Worm (Caenorhabditis elegans) whole organism, L1 larva: ENCODE measurements around the gene F29G9.1.

ENCODE experiments used
- C04F5.9 ChIP-seq: sonication (generic microtip); optimal IDR thresholded peaks from 2 replicates; lab custom pipeline; 2016; ENCODE audit warnings: missing genetic modification characterization, missing compliant biosample characterization
- C16A3.4 ChIP-seq: fragments of 150-350 bp; optimal IDR thresholded peaks from 2 replicates; lab custom pipeline; 2014; ENCODE audit warnings: missing biosample characterization, missing genetic modification characterization
- C34B4.2 ChIP-seq: sonication (generic microtip); optimal IDR thresholded peaks from 2 replicates; lab custom pipeline; 2017; ENCODE audit warnings: mild to moderate bottlenecking, missing genetic modification characterization, missing compliant biosample characterization
- Y116A8C.19 ChIP-seq: sonication (generic microtip); optimal IDR thresholded peaks from 2 replicates; lab custom pipeline; 2016; ENCODE audit warnings: missing compliant biosample characterization, missing genetic modification characterization, borderline replicate concordance
- ama-1 ChIP-seq: fragments of 150-350 bp; optimal IDR thresholded peaks from 2 replicates; lab custom pipeline; 2014
- blmp-1 ChIP-seq: fragments of 150-350 bp; optimal IDR thresholded peaks from 2 replicates; lab custom pipeline; 2014; ENCODE audit warnings: missing biosample characterization, missing genetic modification characterization
- ceh-63 ChIP-seq: fragments of 200-800 bp; sonication (Bioruptor generic); optimal IDR thresholded peaks from 2 replicates; lab custom pipeline; 2018; ENCODE audit warnings: mild to moderate bottlenecking, missing genetic modification characterization, missing compliant biosample characterization
- ceh-82 ChIP-seq, 3 experiments: fragments of 150-350 bp in 1 of 3; sonication (generic microtip) in 2 of 3; optimal IDR thresholded peaks; 2 replicates each; lab custom pipeline; 2014 to 2017; ENCODE audit warnings: missing biosample characterization in 3 of 3, missing genetic modification characterization in 3 of 3
- ceh-88 ChIP-seq: fragments of 200-800 bp; sonication (Bioruptor generic); IDR thresholded peaks from 2 replicates; pipeline ENCODE4 v1.3.6; 2022; ENCODE audit warnings: missing genetic modification characterization, missing compliant biosample characterization
- ces-1 ChIP-seq: fragments of 150-350 bp; optimal IDR thresholded peaks from 2 replicates; lab custom pipeline; 2014; ENCODE audit warnings: missing biosample characterization, missing genetic modification reagents, missing genetic modification characterization
- dpl-1 ChIP-seq, 3 experiments: fragments of 150-350 bp in 2 of 3; sonication (generic microtip) in 1 of 3; optimal IDR thresholded peaks; 2 replicates each; lab custom pipeline; 2014 to 2017; ENCODE audit warnings: missing biosample characterization in 3 of 3, missing genetic modification characterization in 3 of 3, missing genetic modification reagents in 3 of 3
- egl-13 ChIP-seq: sonication (generic microtip); optimal IDR thresholded peaks from 2 replicates; lab custom pipeline; 2016; ENCODE audit warnings: missing genotype, missing genetic modification reagents, missing genetic modification characterization, missing compliant biosample characterization
- egl-27 ChIP-seq, 2 experiments: fragments of 150-350 bp in 1 of 2; sonication (generic microtip); optimal IDR thresholded peaks; 3 replicates each; lab custom pipeline; 2017 to 2018; ENCODE audit warnings: missing biosample characterization in 2 of 2, missing genetic modification characterization in 2 of 2, missing genetic modification reagents in 2 of 2
- ets-5 ChIP-seq: fragments of 200-800 bp; sonication (Bioruptor generic); IDR thresholded peaks from 2 replicates; pipeline ENCODE4 v1.3.6; 2022; ENCODE audit warnings: missing genetic modification characterization, missing compliant biosample characterization
- fkh-4 ChIP-seq: sonication (generic microtip); optimal IDR thresholded peaks from 2 replicates; lab custom pipeline; 2016; ENCODE audit warnings: missing compliant biosample characterization, missing genetic modification characterization, borderline replicate concordance
- fkh-8 ChIP-seq: sonication (generic microtip); optimal IDR thresholded peaks from 2 replicates; lab custom pipeline; 2016; ENCODE audit warnings: mild to moderate bottlenecking, missing genetic modification characterization, missing compliant biosample characterization
- hlh-17 ChIP-seq: fragments of 200-800 bp; sonication (Bioruptor generic); optimal IDR thresholded peaks from 2 replicates; lab custom pipeline; 2018; ENCODE audit warnings: missing genetic modification characterization, mild to moderate bottlenecking, missing compliant biosample characterization, moderate library complexity, borderline replicate concordance
- hlh-4 ChIP-seq: sonication (generic microtip); optimal IDR thresholded peaks from 2 replicates; lab custom pipeline; 2016; ENCODE audit warnings: mild to moderate bottlenecking, missing genetic modification characterization, missing compliant biosample characterization
- hpl-2 ChIP-seq: fragments of 150-350 bp; optimal IDR thresholded peaks from 2 replicates; lab custom pipeline; 2014; ENCODE audit warnings: missing biosample characterization, missing genetic modification reagents, missing genetic modification characterization
- irx-1 ChIP-seq: sonication (generic microtip); optimal IDR thresholded peaks from 2 replicates; lab custom pipeline; 2016; ENCODE audit warnings: missing genetic modification characterization, missing compliant biosample characterization
- isw-1 ChIP-seq: fragments of 200-800 bp; sonication (Bioruptor generic); IDR thresholded peaks from 2 replicates; pipeline ENCODE4 v1.3.6; 2022; ENCODE audit warnings: missing genetic modification characterization, missing compliant biosample characterization
- jun-1 ChIP-seq: fragments of 150-350 bp; optimal IDR thresholded peaks from 2 replicates; lab custom pipeline; 2014; ENCODE audit warnings: missing biosample characterization, missing genetic modification reagents, missing genetic modification characterization
- lin-13 ChIP-seq: fragments of 150-350 bp; optimal IDR thresholded peaks from 2 replicates; lab custom pipeline; 2014; ENCODE audit warnings: missing biosample characterization, missing genetic modification reagents, missing genetic modification characterization
- lin-35 ChIP-seq, 2 experiments: fragments of 150-350 bp; optimal IDR thresholded peaks; 2 replicates each; lab custom pipeline; 2014; ENCODE audit warnings: missing biosample characterization in 2 of 2, missing genetic modification characterization in 2 of 2, missing genetic modification reagents in 2 of 2
- lsy-2 ChIP-seq, 2 experiments: fragments of 150-350 bp; optimal IDR thresholded peaks; 2 replicates each; lab custom pipeline; 2014; ENCODE audit warnings: missing biosample characterization in 2 of 2, missing genetic modification characterization in 2 of 2
- mab-9 ChIP-seq: fragments of 200-800 bp; sonication (Bioruptor generic); IDR thresholded peaks from 2 replicates; pipeline ENCODE4 v1.3.6; 2022; ENCODE audit warnings: missing genetic modification reagents, missing genetic modification characterization, missing compliant biosample characterization
- mdl-1 ChIP-seq, 2 experiments: fragments of 150-350 bp; optimal IDR thresholded peaks; 2 replicates each; lab custom pipeline; 2014 to 2017; ENCODE audit warnings: missing biosample characterization in 2 of 2, missing genetic modification characterization in 2 of 2, inconsistent platforms in 1 of 2
- mep-1 ChIP-seq: fragments of 150-350 bp; optimal IDR thresholded peaks from 2 replicates; lab custom pipeline; 2014; ENCODE audit warnings: missing biosample characterization, missing genetic modification characterization
- nhr-12 ChIP-seq: sonication (generic microtip); optimal IDR thresholded peaks from 2 replicates; lab custom pipeline; 2017; ENCODE audit warnings: missing biosample characterization, missing genetic modification characterization
- nhr-77 ChIP-seq: fragments of 150-350 bp; optimal IDR thresholded peaks from 2 replicates; lab custom pipeline; 2014; ENCODE audit warnings: missing biosample characterization, missing genetic modification characterization
- nhr-85 ChIP-seq: sonication (generic microtip); peaks from one replicate; lab custom pipeline; 2016; ENCODE audit warnings: missing genetic modification characterization, inconsistent platforms, missing compliant biosample characterization
- nhr-90 ChIP-seq: sonication (generic microtip); optimal IDR thresholded peaks from 2 replicates; lab custom pipeline; 2016; ENCODE audit warnings: mild to moderate bottlenecking, missing genetic modification characterization, missing compliant biosample characterization; ENCODE audit not compliant: poor library complexity
- pag-3 ChIP-seq: sonication (generic microtip); optimal IDR thresholded peaks from 2 replicates; lab custom pipeline; 2017; ENCODE audit warnings: missing genetic modification characterization, mild to moderate bottlenecking, missing compliant biosample characterization, antibody characterized with exemption, borderline replicate concordance; ENCODE audit not compliant: insufficient read depth
- pqm-1 ChIP-seq: sonication (generic microtip); optimal IDR thresholded peaks from 3 replicates; lab custom pipeline; 2017; ENCODE audit warnings: missing biosample characterization, missing genetic modification characterization
- rnt-1 ChIP-seq: sonication (generic microtip); optimal IDR thresholded peaks from 2 replicates; lab custom pipeline; 2016; ENCODE audit warnings: mild to moderate bottlenecking, missing genetic modification characterization, moderate library complexity, missing compliant biosample characterization
- snpc-4 ChIP-seq: fragments of 150-350 bp; optimal IDR thresholded peaks from 2 replicates; lab custom pipeline; 2014; ENCODE audit warnings: missing biosample characterization, missing genetic modification characterization
- snu-23 ChIP-seq: sonication (generic microtip); optimal IDR thresholded peaks from 2 replicates; lab custom pipeline; 2016; ENCODE audit warnings: missing genetic modification characterization, missing compliant biosample characterization
- sox-4 ChIP-seq: sonication (generic microtip); optimal IDR thresholded peaks from 2 replicates; lab custom pipeline; 2016; ENCODE audit warnings: missing genetic modification characterization, missing compliant biosample characterization
- sptf-1 ChIP-seq: fragments of 150-350 bp; optimal IDR thresholded peaks from 2 replicates; lab custom pipeline; 2014; ENCODE audit warnings: missing biosample characterization, missing genetic modification characterization
- sup-37 ChIP-seq: fragments of 200-800 bp; sonication (Bioruptor generic); optimal IDR thresholded peaks from 2 replicates; lab custom pipeline; 2018; ENCODE audit warnings: mild to moderate bottlenecking, missing genetic modification characterization, missing compliant biosample characterization
- swsn-7 ChIP-seq: sonication (generic microtip); optimal IDR thresholded peaks from 2 replicates; lab custom pipeline; 2016; ENCODE audit warnings: missing genetic modification characterization, missing compliant biosample characterization
- unc-130 ChIP-seq: fragments of 150-350 bp; optimal IDR thresholded peaks from 2 replicates; lab custom pipeline; 2017; ENCODE audit warnings: missing biosample characterization, missing genetic modification characterization, inconsistent platforms
- vab-15 ChIP-seq: sonication (generic microtip); optimal IDR thresholded peaks from 2 replicates; lab custom pipeline; 2017; ENCODE audit warnings: missing genotype, mild to moderate bottlenecking, missing genetic modification characterization, missing compliant biosample characterization
- xbp-1 ChIP-seq: sonication (generic microtip); optimal IDR thresholded peaks from 2 replicates; lab custom pipeline; 2016; ENCODE audit warnings: missing genetic modification characterization, missing compliant biosample characterization
- zag-1 ChIP-seq: fragments of 150-350 bp; optimal IDR thresholded peaks from 2 replicates; lab custom pipeline; 2014; ENCODE audit warnings: missing biosample characterization, missing genetic modification characterization
- zip-4 ChIP-seq: fragments of 200-800 bp; sonication (Bioruptor generic); optimal IDR thresholded peaks from 2 replicates; lab custom pipeline; 2018; ENCODE audit warnings: mild to moderate bottlenecking, missing genetic modification characterization, moderate library complexity, missing compliant biosample characterization
- ztf-4 ChIP-seq: fragments of 150-350 bp; optimal IDR thresholded peaks from 2 replicates; lab custom pipeline; 2014; ENCODE audit warnings: missing biosample characterization, missing genetic modification characterization

F29G9.1 gene

DNA sequence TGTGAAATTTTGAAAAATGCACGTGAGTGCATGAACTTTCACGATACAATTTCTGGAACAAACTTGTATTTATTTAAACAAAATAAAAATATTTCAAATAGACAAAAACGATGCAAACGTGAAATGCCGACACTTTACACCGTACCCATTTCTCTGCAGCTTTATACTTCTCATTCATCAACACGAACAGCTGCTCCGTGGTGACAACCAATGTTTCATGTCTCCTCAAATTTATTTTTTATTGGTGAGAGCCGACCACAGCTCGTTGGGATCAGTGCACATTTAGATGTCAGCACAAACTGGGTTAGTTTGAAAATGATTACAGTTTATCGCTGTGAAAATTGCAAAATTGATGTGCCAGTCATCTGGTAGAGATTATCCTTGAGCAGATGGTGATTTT, 43.3 kb upstream of the F29G9.1 start (continued):
- TF ChIP-seq hpl-2 (GFP tag; lab: Kevin White, UChicago) (no peak), nhr-90 (tag; lab: Kevin White, UChicago) (no peak), hlh-4 (tag; lab: Kevin White, UChicago) (no peak), pag-3 (tag; lab: Kevin White, UChicago) (no peak), zip-4 (GFP tag; lab: Kevin White, UChicago) (no peak), ets-5 (GFP tag; lab: Robert Waterston, UW) (no peak), lsy-2 (tag; optimal IDR thresholded peaks at IDR 0.05; lab: Kevin White, UChicago) (no peak), fkh-8 (tag; lab: Kevin White, UChicago) (no peak), lin-13 (GFP tag; lab: Kevin White, UChicago) (no peak), mdl-1 (tag; optimal IDR thresholded peaks at IDR 0.05; lab: Kevin White, UChicago) (no peak), ama-1 (no peak)
- TF ChIP-seq, all 84 proteins: peak for 4

ce11 chrV:5996114-5996513, 42.8 kb upstream of the F29G9.1 start, which contains the start of gene cpg-4:
Gene cpg-4, plus strand, starts transcription at chrV:5996416.
- TF ChIP-seq nhr-12 (no peak), vab-15 (tag; lab: Kevin White, UChicago) (no peak), isw-1 (GFP tag; lab: Robert Waterston, UW) (no peak), jun-1 (tag; lab: Kevin White, UChicago) (no peak), blmp-1 (no peak)
- TF ChIP-seq, all 84 proteins: peak for 0

ce11 chrV:6000368-6000802, 38.5 kb upstream of the F29G9.1 start:
- TF ChIP-seq snu-23 (peak; percentile 98), sup-37 (GFP tag; lab: Kevin White, UChicago) (peak; percentile 73), dpl-1 (GFP tag; optimal IDR thresholded peaks at IDR 0.05; lab: Kevin White, UChicago) (peak; percentile 64 to 69 (median 66)), lsy-2 (tag; optimal IDR thresholded peaks at IDR 0.05; lab: Kevin White, UChicago) (peak; percentile 84 to 92), sox-4 (tag; lab: Kevin White, UChicago) (peak; percentile 70), mdl-1 (tag; optimal IDR thresholded peaks at IDR 0.05; lab: Kevin White, UChicago) (peak; percentile 15 to 97), ets-5 (GFP tag; lab: Robert Waterston, UW) (no peak), fkh-4 (tag; lab: Kevin White, UChicago) (no peak), ztf-4 (tag; lab: Kevin White, UChicago) (peak; percentile 96), mep-1 (peak; percentile 93), snpc-4 (peak; percentile 43), ces-1 (GFP tag; lab: Kevin White, UChicago) (no peak), swsn-7 (tag; lab: Kevin White, UChicago) (peak; percentile 94), mab-9 (GFP tag; lab: Robert Waterston, UW) (peak; percentile 68), C16A3.4 (tag; lab: Kevin White, UChicago) (peak; percentile 87), pqm-1 (tag; lab: Kevin White, UChicago) (peak; percentile 2), nhr-77 (tag; lab: Kevin White, UChicago) (peak; percentile 97), sptf-1 (tag; lab: Kevin White, UChicago) (no peak), jun-1 (tag; lab: Kevin White, UChicago) (peak; percentile 95), unc-130 (tag; lab: Kevin White, UChicago) (peak; percentile 27), zip-4 (GFP tag; lab: Kevin White, UChicago) (peak; percentile 44), irx-1 (tag; lab: Kevin White, UChicago) (peak; percentile 76), pag-3 (tag; lab: Kevin White, UChicago) (peak; percentile 85), egl-13 (tag; lab: Kevin White, UChicago) (peak; percentile 74), nhr-85 (tag; lab: Kevin White, UChicago) (peak; percentile 99), Y116A8C.19 (tag; lab: Kevin White, UChicago) (no peak), zag-1 (tag; lab: Kevin White, UChicago) (no peak), nhr-90 (tag; lab: Kevin White, UChicago) (peak; percentile 93), ceh-63 (GFP tag; lab: Kevin White, UChicago) (no peak), lin-35 (GFP tag; optimal IDR thresholded peaks at IDR 0.05; lab: Kevin White, UChicago) (peak; percentile 79 to 89), ceh-88 (GFP tag; lab: Robert Waterston, UW) (no peak; the same call in 1 of the 2 replicates), hlh-17 (GFP tag; lab: Kevin White, UChicago) (no peak), C04F5.9 (tag; lab: Kevin White, UChicago) (peak; percentile 49), C34B4.2 (tag; lab: Kevin White, UChicago) (no peak), ceh-82 (tag; optimal IDR thresholded peaks at IDR 0.05; lab: Kevin White, UChicago) (peak; percentile 55 to 79 (median 70)), hlh-4 (tag; lab: Kevin White, UChicago) (no peak), xbp-1 (peak; percentile 91), rnt-1 (tag; lab: Kevin White, UChicago) (peak; percentile 81), egl-27 (tag; optimal IDR thresholded peaks at IDR 0.05; lab: Kevin White, UChicago) (peak; percentile 74 to 91)
